Worm (Caenorhabditis elegans) whole organism, dauer: Measurements from ENCODE around the gene C50E3.6.

ENCODE experiments used
- unc-62 ChIP-seq: sonication (generic microtip); optimal IDR thresholded peaks from 2 replicates; lab custom pipeline; 2017; ENCODE audit warnings: missing biosample characterization, missing genetic modification reagents, missing genetic modification characterization

C50E3.6 gene

ce11 chrV:7590454-7590853 lies at the start of gene C50E3.6:
TSS of gene C50E3.6 (minus strand) at chrV:7590554.
- TF ChIP-seq unc-62 (GFP tag; lab: Kevin White, UChicago): no peak

ce11 chrV:7639787-7640186 lies 49.4 kb upstream of the C50E3.6 start, which contains the start of gene F07C4.10:
TSS of gene F07C4.10 (minus strand) at chrV:7639887.
- no peak for TF ChIP-seq unc-62 (GFP tag; lab: Kevin White, UChicago)

ce11 chrV:7639356-7639755 lies 49.0 kb upstream of the C50E3.6 start:
- no peak for TF ChIP-seq unc-62 (GFP tag; lab: Kevin White, UChicago)

DNA sequence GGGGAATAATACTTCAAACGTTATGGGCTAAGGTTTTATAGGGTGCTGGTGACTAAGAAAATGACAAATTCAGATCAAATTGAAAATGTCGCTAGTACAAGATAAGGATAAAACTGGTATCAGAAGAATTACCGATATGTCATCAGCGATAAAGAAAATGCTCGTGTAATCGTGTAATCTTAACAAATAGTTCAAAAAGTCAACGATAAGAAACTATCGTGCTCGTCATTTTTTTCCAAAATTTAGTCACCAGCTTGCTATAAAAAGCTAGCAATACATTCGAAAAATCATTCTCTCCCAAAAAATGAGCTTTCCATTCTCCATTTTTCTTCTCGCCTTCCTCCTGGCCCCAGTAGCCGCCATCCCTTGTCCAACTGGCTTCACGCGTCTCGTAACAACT lies 47.4 kb upstream of the C50E3.6 start, which contains the start of gene clec-45:
clec-45 (plus strand) TSS at position 301 of the 400 bp plus-strand sequence.
- TF ChIP-seq unc-62 (GFP tag; lab: Kevin White, UChicago): no peak

DNA sequence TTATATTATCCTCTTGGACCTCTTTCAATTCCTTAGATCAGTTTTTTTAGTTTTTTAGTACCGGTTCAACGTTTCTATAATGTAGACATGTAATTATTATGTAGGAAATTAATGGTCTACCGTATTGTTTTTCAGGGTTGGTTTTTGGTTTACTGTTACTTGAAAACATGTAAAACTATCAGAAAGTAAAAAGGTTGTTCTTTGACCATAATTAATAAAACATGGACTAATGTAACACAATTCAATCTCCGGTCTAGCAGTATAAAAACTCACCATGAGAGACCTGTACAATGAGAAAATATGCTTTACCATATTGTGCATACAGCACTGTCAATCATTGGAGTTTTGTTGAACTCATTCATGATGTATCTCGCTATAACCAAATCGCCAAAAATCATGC lies 45.1 kb upstream of the C50E3.6 start, which contains the start of gene srd-29:
srd-29 (plus strand) TSS at position 301 of the 400 bp plus-strand sequence.
- TF ChIP-seq unc-62 (GFP tag; lab: Kevin White, UChicago): no peak

ce11 chrV:7634657-7635056 lies 44.3 kb upstream of the C50E3.6 start, which contains the start of gene srd-31:
TSS of gene srd-31 (minus strand) at chrV:7634757.
- no peak for TF ChIP-seq unc-62 (GFP tag; lab: Kevin White, UChicago)

DNA sequence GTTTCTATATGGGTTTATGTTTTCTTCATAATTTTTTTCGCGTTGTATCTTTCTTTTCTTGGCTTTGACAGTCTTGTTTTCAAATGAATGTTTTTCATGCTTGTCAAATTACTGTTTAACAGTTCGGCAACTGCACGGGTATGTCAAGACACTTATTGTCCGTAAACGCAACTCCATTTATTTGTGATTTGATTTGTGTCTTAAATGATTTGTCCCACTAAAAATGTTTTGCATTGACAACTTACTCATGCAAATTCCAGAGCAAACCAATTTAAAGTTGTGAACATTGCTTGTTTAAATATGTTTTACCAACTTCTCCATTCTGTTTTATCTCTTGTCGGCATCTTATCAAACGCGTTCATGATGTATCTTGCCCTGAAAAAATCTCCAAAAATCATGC lies 41.4 kb upstream of the C50E3.6 start, which contains the start of gene srd-25:
srd-25 (plus strand) TSS at position 301 of the 400 bp plus-strand sequence.
- no peak for TF ChIP-seq unc-62 (GFP tag; lab: Kevin White, UChicago)

- TF ChIP-seq unc-62 (GFP tag; lab: Kevin White, UChicago): no peak
Measured at ce11 chrV:7629504-7629903, 39.1 kb upstream of the C50E3.6 start, which contains the start of gene srd-30. TSS of gene srd-30 (plus strand) at chrV:7629804.

DNA sequence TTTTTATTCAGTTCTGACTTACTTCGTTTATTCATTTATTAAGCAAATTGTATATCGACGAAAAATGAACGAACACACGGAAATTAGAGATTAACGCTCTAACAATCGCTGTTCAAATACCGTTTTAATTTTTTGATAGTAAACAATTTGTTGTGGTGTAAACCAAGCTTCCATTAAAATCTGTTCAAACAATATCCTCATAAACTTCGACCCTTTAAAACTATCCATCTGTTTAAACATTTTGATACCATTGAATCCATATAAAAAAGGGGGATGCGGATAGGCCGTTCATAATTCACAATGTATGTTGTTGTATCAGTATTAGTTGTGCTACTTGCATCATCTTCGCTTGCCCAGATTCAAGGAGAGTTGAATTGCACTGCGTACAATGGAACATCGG lies 36.2 kb upstream of the C50E3.6 start, which contains the start of gene F07C4.6:
F07C4.6 (plus strand) TSS at position 301 of the 400 bp plus-strand sequence.
- no peak for TF ChIP-seq unc-62 (GFP tag; lab: Kevin White, UChicago)

- no peak for TF ChIP-seq unc-62 (GFP tag; lab: Kevin White, UChicago)
Measured at ce11 chrV:7624652-7625051, 34.3 kb upstream of the C50E3.6 start, which contains the start of gene grsp-4. TSS of gene grsp-4 (plus strand) at chrV:7624952.

DNA sequence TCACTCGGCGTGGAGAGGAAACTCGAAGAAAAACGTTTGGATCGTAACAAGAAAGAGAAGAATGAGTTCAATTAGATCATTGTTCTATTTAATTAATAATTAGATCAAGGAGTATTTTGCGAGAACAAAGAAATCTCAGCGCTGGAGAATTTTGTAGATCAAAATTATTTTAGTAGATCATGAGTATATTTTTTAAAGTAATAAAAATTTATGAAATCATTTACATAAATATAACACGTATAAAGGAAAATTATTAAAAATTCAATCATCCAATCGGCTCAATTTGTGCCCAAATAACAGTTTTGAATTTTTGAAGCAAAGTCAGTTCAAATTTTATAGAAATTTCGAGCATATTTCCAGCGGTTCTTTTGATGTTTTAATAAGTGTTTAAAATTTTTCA lies 33.8 kb upstream of the C50E3.6 start, which contains the start of gene C50E3.13:
C50E3.13 (minus strand) TSS at position 101 of the 400 bp plus-strand sequence.
- no peak for TF ChIP-seq unc-62 (GFP tag; lab: Kevin White, UChicago)

DNA sequence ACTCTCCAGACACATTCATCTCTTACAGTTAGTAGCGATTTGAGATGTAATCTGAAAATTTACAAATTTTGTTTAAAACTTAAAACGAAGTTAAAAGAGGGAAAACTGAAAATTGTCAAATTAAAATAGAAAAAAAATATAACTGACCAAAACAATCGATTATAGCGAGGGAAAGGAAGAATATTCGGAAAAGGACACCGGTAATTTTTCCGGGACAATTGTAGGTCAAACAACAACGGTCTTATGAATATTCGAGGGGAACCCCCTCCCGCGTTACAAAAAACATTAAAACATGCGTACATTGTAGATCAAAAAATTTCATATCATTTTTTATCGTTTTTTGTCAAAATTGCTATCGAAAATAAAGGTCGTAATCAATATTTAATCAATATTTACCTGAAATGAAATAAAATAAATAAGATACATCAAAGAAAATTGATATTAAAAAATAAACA lies 31.7 kb upstream of the C50E3.6 start, which contains the start of gene C50E3.12:
C50E3.12 (minus strand) TSS at position 51 of the 455 bp plus-strand sequence.
- no peak for TF ChIP-seq unc-62 (GFP tag; lab: Kevin White, UChicago)

DNA sequence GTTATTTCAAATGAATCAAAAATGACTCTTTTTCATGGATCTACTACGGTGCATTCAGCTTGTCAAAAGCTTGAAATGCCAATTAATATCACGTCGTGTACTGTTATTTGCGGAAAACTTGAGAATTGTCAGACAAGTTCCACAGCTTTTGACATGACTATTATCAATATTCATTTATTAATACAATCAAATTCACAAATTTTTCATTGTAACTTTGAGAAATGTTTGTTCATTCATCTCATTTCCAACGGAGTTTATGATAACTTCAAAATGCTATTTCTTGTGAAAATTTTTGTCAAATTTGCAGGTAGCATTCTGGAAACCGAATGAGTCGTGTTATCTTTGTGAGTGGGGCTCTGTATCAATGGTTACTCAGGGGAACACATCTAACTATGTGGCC lies 27.8 kb upstream of the C50E3.6 start, which contains the start of gene C50E3.15:
C50E3.15 (plus strand) TSS at position 301 of the 400 bp plus-strand sequence.
- TF ChIP-seq unc-62 (GFP tag; lab: Kevin White, UChicago): no peak

DNA sequence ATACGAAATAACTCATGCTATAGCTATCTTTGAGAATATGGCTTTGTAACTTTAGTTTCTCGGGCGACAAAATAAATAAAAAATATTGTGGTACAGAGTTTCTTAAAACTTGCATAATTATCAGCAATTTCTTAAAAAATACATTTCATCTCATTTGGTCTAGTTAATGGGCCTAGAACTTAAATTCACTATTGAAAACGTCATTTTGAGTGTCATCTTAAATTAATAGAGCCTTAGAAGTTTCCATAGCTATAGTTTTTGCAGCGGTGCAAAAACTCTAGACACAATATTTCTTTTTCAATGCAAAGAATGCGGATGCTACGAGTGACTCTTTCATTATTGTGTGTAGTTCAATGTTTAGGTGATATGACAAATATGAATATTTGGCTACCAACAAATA lies 21.7 kb upstream of the C50E3.6 start, which contains the start of gene clec-215:
clec-215 (plus strand) TSS at position 301 of the 400 bp plus-strand sequence.
- TF ChIP-seq unc-62 (GFP tag; lab: Kevin White, UChicago): no peak

- no peak for TF ChIP-seq unc-62 (GFP tag; lab: Kevin White, UChicago)
Measured at ce11 chrV:7609698-7610420, 19.5 kb upstream of the C50E3.6 start, which contains the start of the genes folt-3 and clec-214. TSS of gene folt-3 (minus strand) at chrV:7609748. TSS of gene clec-214 (plus strand) at chrV:7610370.

DNA sequence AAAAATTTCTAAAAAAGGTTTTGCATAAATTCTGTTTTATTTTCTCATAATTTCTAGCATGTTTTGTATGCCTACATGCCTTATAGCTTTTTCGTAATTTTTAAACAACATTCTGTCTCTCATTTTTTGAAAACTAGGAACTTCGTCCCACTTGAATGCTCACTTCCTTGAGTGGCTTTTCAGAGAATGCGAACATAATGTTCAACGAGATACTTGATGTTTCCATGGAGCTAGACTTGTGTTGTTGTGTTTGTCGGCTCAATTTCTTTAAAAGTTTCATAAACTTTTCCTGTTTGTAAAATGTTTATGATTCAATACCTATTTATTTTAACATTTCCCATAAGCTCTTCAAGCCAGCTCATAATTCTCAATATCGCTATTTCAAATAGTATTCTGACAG lies 14.5 kb upstream of the C50E3.6 start, which contains the start of gene clec-213:
clec-213 (plus strand) TSS at position 301 of the 400 bp plus-strand sequence.
- TF ChIP-seq unc-62 (GFP tag; lab: Kevin White, UChicago): no peak
